ENCODE assay signal across 1 fruit fly cellular context in genomic region chr3L:11789773-11790172, dm6.
TF ChIP-seq lines count a peak whose summit lies in the region.

Gene Pi3K68D (minus strand): TSS chr3L:11790013.

TF ChIP-seq in whole organism, embryonic, 481 proteins besides CTCF, POLR2A, EP300 and RAD21 (continued from another document and continues in another):
- peak; percentile 85 for TF ChIP-seq zen2 (GFP tag; IDR thresholded peaks at IDR 0.05; lab: Robert Waterston, UW; ENCODE audit: partially characterized antibody)
- TF ChIP-seq ERR (GFP tag; optimal IDR thresholded peaks at IDR 0.05; lab: Kevin White, UChicago), result peak; percentile 25
- TF ChIP-seq CG30020 (tag; optimal IDR thresholded peaks at IDR 0.05; lab: Kevin White, UChicago), result peak; percentile 12
- TF ChIP-seq HmgZ (tag; optimal IDR thresholded peaks at IDR 0.05; lab: Kevin White, UChicago), result peak; percentile 80
- peak; percentile 48 for TF ChIP-seq CG11504 (tag; optimal IDR thresholded peaks at IDR 0.05; lab: Kevin White, UChicago)
- TF ChIP-seq CG42726 (GFP tag; IDR thresholded peaks at IDR 0.05; lab: Robert Waterston, UW; ENCODE audit: partially characterized antibody), result peak; percentile 97
- peak; percentile 21 for TF ChIP-seq mam (GFP tag; optimal IDR thresholded peaks at IDR 0.05; lab: Kevin White, UChicago)
- peak in 1 of 2 experiments; percentile 9 for TF ChIP-seq chif (GFP tag; optimal IDR thresholded peaks at IDR 0.05; lab: Kevin White, UChicago)
- peak; percentile 85 for TF ChIP-seq ewg (GFP tag; optimal IDR thresholded peaks at IDR 0.05; lab: Kevin White, UChicago)
- no peak for TF ChIP-seq Mad (GFP tag; optimal IDR thresholded peaks at IDR 0.05; lab: Kevin White, UChicago)
- TF ChIP-seq mld (GFP tag; IDR thresholded peaks at IDR 0.05; lab: Robert Waterston, UW; ENCODE audit: partially characterized antibody), result peak; percentile 76; the same call in 2 of the 3 replicates
- TF ChIP-seq CG17829 (tag; optimal IDR thresholded peaks at IDR 0.05; lab: Kevin White, UChicago), result peak; percentile 66
- no peak for TF ChIP-seq CG2120 (GFP tag; optimal IDR thresholded peaks at IDR 0.05; lab: Kevin White, UChicago)
- peak; percentile 29 for TF ChIP-seq CG2712 (tag; optimal IDR thresholded peaks at IDR 0.05; lab: Kevin White, UChicago)
- TF ChIP-seq CG15514 (GFP tag; optimal IDR thresholded peaks at IDR 0.05; lab: Kevin White, UChicago), result peak; percentile 84
- no peak for TF ChIP-seq CG2889 (GFP tag; IDR thresholded peaks at IDR 0.05; lab: Robert Waterston, UW)
- TF ChIP-seq unc-4 (GFP tag; IDR thresholded peaks at IDR 0.05; lab: Robert Waterston, UW; ENCODE audit: partially characterized antibody), result peak; percentile 92
- peak; percentile 73 for TF ChIP-seq CG17186 (GFP tag; optimal IDR thresholded peaks at IDR 0.05; lab: Kevin White, UChicago)
- peak; percentile 94 for TF ChIP-seq CG6791 (GFP tag; IDR thresholded peaks at IDR 0.05; lab: Robert Waterston, UW; ENCODE audit: partially characterized antibody)
- TF ChIP-seq CG2116 (GFP tag; optimal IDR thresholded peaks at IDR 0.05; lab: Kevin White, UChicago), result peak; percentile 83
- no peak for TF ChIP-seq tll (GFP tag; optimal IDR thresholded peaks at IDR 0.05; lab: Kevin White, UChicago)
- TF ChIP-seq zen (tag; optimal IDR thresholded peaks at IDR 0.05; lab: Kevin White, UChicago), result peak; percentile 33
- peak; percentile 96 for TF ChIP-seq scrt (GFP tag; optimal IDR thresholded peaks at IDR 0.05; lab: Kevin White, UChicago)
- peak; percentile 99 for TF ChIP-seq chinmo (GFP tag; IDR thresholded peaks at IDR 0.05; lab: Robert Waterston, UW; ENCODE audit: partially characterized antibody)
- TF ChIP-seq CG11247 (GFP tag; IDR thresholded peaks at IDR 0.05; lab: Robert Waterston, UW), result 0 out of 2 replicates have a peak, but pooled peaks have one; percentile 6
- TF ChIP-seq BEAF-32 (GFP tag; optimal IDR thresholded peaks at IDR 0.05; lab: Kevin White, UChicago), result peak; percentile 97
- no peak for TF ChIP-seq kah (GFP tag; optimal IDR thresholded peaks at IDR 0.05; lab: Kevin White, UChicago)
- TF ChIP-seq CG2129 (GFP tag; IDR thresholded peaks at IDR 0.05; lab: Robert Waterston, UW; ENCODE audit: partially characterized antibody), result peak; percentile 88
- peak; percentile 97 for TF ChIP-seq psq (GFP tag; optimal IDR thresholded peaks at IDR 0.05; lab: Kevin White, UChicago)
- TF ChIP-seq CG4617 (GFP tag; optimal IDR thresholded peaks at IDR 0.05; lab: Kevin White, UChicago; ENCODE audit: borderline replicate concordance), result peak; percentile 92
- peak; percentile 100 for TF ChIP-seq Myb (GFP tag; optimal IDR thresholded peaks at IDR 0.05; lab: Kevin White, UChicago)
- TF ChIP-seq shn (GFP tag; optimal IDR thresholded peaks at IDR 0.05; lab: Kevin White, UChicago), result peak; percentile 6
- TF ChIP-seq CG1647 (GFP tag; optimal IDR thresholded peaks at IDR 0.05; lab: Kevin White, UChicago), result peak; percentile 13
- peak; percentile 71 for TF ChIP-seq CG3995 (GFP tag; optimal IDR thresholded peaks at IDR 0.05; lab: Kevin White, UChicago)
- TF ChIP-seq H15 (GFP tag; IDR thresholded peaks at IDR 0.05; lab: Robert Waterston, UW), result no peak
- TF ChIP-seq Sry-δ (GFP tag; optimal IDR thresholded peaks at IDR 0.05; lab: Kevin White, UChicago), result peak; percentile 99
- peak; percentile 47 for TF ChIP-seq phol (tag; optimal IDR thresholded peaks at IDR 0.05; lab: Kevin White, UChicago)
- TF ChIP-seq ato (GFP tag; IDR thresholded peaks at IDR 0.05; lab: Robert Waterston, UW; ENCODE audit: partially characterized antibody), result peak; percentile 77
- TF ChIP-seq CG9932 (GFP tag; IDR thresholded peaks at IDR 0.05; lab: Robert Waterston, UW), result peak; percentile 43; the same call in 1 of the 2 replicates
- TF ChIP-seq CG12155 (GFP tag; optimal IDR thresholded peaks at IDR 0.05; lab: Kevin White, UChicago), result peak; percentile 3
- peak; percentile 83 for TF ChIP-seq trem (tag; optimal IDR thresholded peaks at IDR 0.05; lab: Kevin White, UChicago)
- no peak for TF ChIP-seq CG31365 (tag; optimal IDR thresholded peaks at IDR 0.05; lab: Kevin White, UChicago)
- peak; percentile 50 for TF ChIP-seq CG3838 (GFP tag; optimal IDR thresholded peaks at IDR 0.05; lab: Kevin White, UChicago)
- TF ChIP-seq nerfin-2 (GFP tag; IDR thresholded peaks at IDR 0.05; lab: Robert Waterston, UW; ENCODE audit: partially characterized antibody), result peak; percentile 88
- TF ChIP-seq sens (GFP tag; lab: Kevin White, UChicago), result peak; percentile 70
- peak; percentile 95 for TF ChIP-seq CG34224 (GFP tag; IDR thresholded peaks at IDR 0.05; lab: Robert Waterston, UW; ENCODE audit: partially characterized antibody)
- TF ChIP-seq YL-1 (GFP tag; optimal IDR thresholded peaks at IDR 0.05; lab: Kevin White, UChicago), result peak; percentile 39
- TF ChIP-seq CG8765 (GFP tag; IDR thresholded peaks at IDR 0.05; lab: Robert Waterston, UW), result no peak
- TF ChIP-seq wor (GFP tag; IDR thresholded peaks at IDR 0.05; lab: Robert Waterston, UW), result no peak
- TF ChIP-seq CG11560 (tag; IDR thresholded peaks at IDR 0.05; lab: Robert Waterston, UW), result peak; percentile 49; the same call in 1 of the 3 replicates
- TF ChIP-seq hkb (optimal IDR thresholded peaks at IDR 0.05; lab: Kevin White, UChicago), result no peak
- no peak for TF ChIP-seq hkb (GFP tag; IDR thresholded peaks at IDR 0.05; lab: Robert Waterston, UW)
- peak; percentile 63 for TF ChIP-seq MBD-R2 (GFP tag; IDR thresholded peaks at IDR 0.05; lab: Robert Waterston, UW)
- no peak for TF ChIP-seq CG7357 (GFP tag; IDR thresholded peaks at IDR 0.05; lab: Robert Waterston, UW)
- TF ChIP-seq twi (tag; optimal IDR thresholded peaks at IDR 0.05; lab: Kevin White, UChicago), result no peak
- TF ChIP-seq CG7987 (GFP tag; optimal IDR thresholded peaks at IDR 0.05; lab: Kevin White, UChicago), result peak; percentile 15
- TF ChIP-seq CG10147 (GFP tag; optimal IDR thresholded peaks at IDR 0.05; lab: Kevin White, UChicago), result peak; percentile 1
- TF ChIP-seq Xbp1 (GFP tag; optimal IDR thresholded peaks at IDR 0.05; lab: Kevin White, UChicago), result peak; percentile 23
- TF ChIP-seq Neu2 (GFP tag; optimal IDR thresholded peaks at IDR 0.05; lab: Kevin White, UChicago; ENCODE audit: borderline replicate concordance), result peak; percentile 74
- peak; percentile 66 for TF ChIP-seq stwl (tag; optimal IDR thresholded peaks at IDR 0.05; lab: Kevin White, UChicago)
- peak; percentile 10 for TF ChIP-seq CrebB (tag; optimal IDR thresholded peaks at IDR 0.05; lab: Kevin White, UChicago)
- TF ChIP-seq CG12391 (tag; optimal IDR thresholded peaks at IDR 0.05; lab: Kevin White, UChicago), result peak; percentile 37
- TF ChIP-seq CG7963 (GFP tag; IDR thresholded peaks at IDR 0.05; lab: Robert Waterston, UW; ENCODE audit: partially characterized antibody), result peak; percentile 86
- peak; percentile 19 for TF ChIP-seq bigmax (GFP tag; optimal IDR thresholded peaks at IDR 0.05; lab: Kevin White, UChicago)
- peak; percentile 15 for TF ChIP-seq crc (GFP tag; optimal IDR thresholded peaks at IDR 0.05; lab: Kevin White, UChicago)
- peak; percentile 27 for TF ChIP-seq CG8924 (tag; optimal IDR thresholded peaks at IDR 0.05; lab: Kevin White, UChicago)
- no peak for TF ChIP-seq CG18011 (GFP tag; optimal IDR thresholded peaks at IDR 0.05; lab: Kevin White, UChicago)
- no peak for TF ChIP-seq unpg (GFP tag; optimal IDR thresholded peaks at IDR 0.05; lab: Kevin White, UChicago)
- TF ChIP-seq dmrt99B (tag; optimal IDR thresholded peaks at IDR 0.05; lab: Kevin White, UChicago), result no peak
- peak; percentile 6 for TF ChIP-seq CG7928 (GFP tag; optimal IDR thresholded peaks at IDR 0.05; lab: Kevin White, UChicago)
- no peak for TF ChIP-seq dysf (GFP tag; IDR thresholded peaks at IDR 0.05; lab: Robert Waterston, UW)
- TF ChIP-seq klu (GFP tag; IDR thresholded peaks at IDR 0.05; lab: Robert Waterston, UW), result no peak
- peak; percentile 12 for TF ChIP-seq Sin3A (optimal IDR thresholded peaks at IDR 0.05; lab: Kevin White, UChicago)
- TF ChIP-seq CHES-1-like (GFP tag; optimal IDR thresholded peaks at IDR 0.05; lab: Kevin White, UChicago), result peak; percentile 43
- TF ChIP-seq onecut (GFP tag; IDR thresholded peaks at IDR 0.05; lab: Robert Waterston, UW), result peak; percentile 74
- TF ChIP-seq CG13287 (GFP tag; IDR thresholded peaks at IDR 0.05; lab: Robert Waterston, UW; ENCODE audit: partially characterized antibody), result peak; percentile 95
- 0 out of 2 replicates have a peak, but pooled peaks have one; percentile 16 for TF ChIP-seq sob (GFP tag; IDR thresholded peaks at IDR 0.05; lab: Robert Waterston, UW)
- TF ChIP-seq lbe (GFP tag; optimal IDR thresholded peaks at IDR 0.05; lab: Kevin White, UChicago), result peak; percentile 39
- peak; percentile 52 for TF ChIP-seq CG13624 (GFP tag; optimal IDR thresholded peaks at IDR 0.05; lab: Kevin White, UChicago)
- TF ChIP-seq bbx (GFP tag; IDR thresholded peaks at IDR 0.05; lab: Robert Waterston, UW; ENCODE audit: partially characterized antibody), result peak; percentile 96
- TF ChIP-seq CG4282 (GFP tag; optimal IDR thresholded peaks at IDR 0.05; lab: Kevin White, UChicago), result peak; percentile 46
- peak; percentile 88 for TF ChIP-seq CG1603 (tag; optimal IDR thresholded peaks at IDR 0.05; lab: Kevin White, UChicago)
- peak; percentile 2 for TF ChIP-seq slp2 (GFP tag; optimal IDR thresholded peaks at IDR 0.05; lab: Kevin White, UChicago)
- TF ChIP-seq Opbp (GFP tag; IDR thresholded peaks at IDR 0.05; lab: Robert Waterston, UW; ENCODE audit: partially characterized antibody), result peak; percentile 97
- TF ChIP-seq Dref (GFP tag; IDR thresholded peaks at IDR 0.05; lab: Robert Waterston, UW), result peak; percentile 94
- peak; percentile 81 for TF ChIP-seq Lhr (GFP tag; optimal IDR thresholded peaks at IDR 0.05; lab: Kevin White, UChicago)
- no peak for TF ChIP-seq mirr (GFP tag; optimal IDR thresholded peaks at IDR 0.05; lab: Kevin White, UChicago)
- TF ChIP-seq NFAT (GFP tag; IDR thresholded peaks at IDR 0.05; lab: Robert Waterston, UW), result no peak
- peak in 1 of 2 experiments; percentile 65 for TF ChIP-seq crp (GFP tag; optimal IDR thresholded peaks at IDR 0.05; lab: Kevin White, UChicago)
- TF ChIP-seq CG14710 (tag; optimal IDR thresholded peaks at IDR 0.05; lab: Kevin White, UChicago), result peak; percentile 63
- peak; percentile 79 for TF ChIP-seq HmgD (GFP tag; optimal IDR thresholded peaks at IDR 0.05; lab: Kevin White, UChicago)
- TF ChIP-seq sna (GFP tag; IDR thresholded peaks at IDR 0.05; lab: Robert Waterston, UW; ENCODE audit: partially characterized antibody), result peak; percentile 86
- peak; percentile 81 for TF ChIP-seq pita (GFP tag; optimal IDR thresholded peaks at IDR 0.05; lab: Kevin White, UChicago)
- no peak for TF ChIP-seq CG14667 (GFP tag; IDR thresholded peaks at IDR 0.05; lab: Robert Waterston, UW)
- peak; percentile 96 for TF ChIP-seq pzg (GFP tag; optimal IDR thresholded peaks at IDR 0.05; lab: Kevin White, UChicago)
- peak; percentile 69 for TF ChIP-seq MESR4 (GFP tag; optimal IDR thresholded peaks at IDR 0.05; lab: Kevin White, UChicago)
- peak; percentile 83 for TF ChIP-seq Ets97D (GFP tag; optimal IDR thresholded peaks at IDR 0.05; lab: Kevin White, UChicago)
- peak; percentile 8 for TF ChIP-seq CG1792 (GFP tag; optimal IDR thresholded peaks at IDR 0.05; lab: Kevin White, UChicago)
- peak; percentile 20 for TF ChIP-seq HLH54F (GFP tag; optimal IDR thresholded peaks at IDR 0.05; lab: Kevin White, UChicago)
- TF ChIP-seq CG34422 (GFP tag; IDR thresholded peaks at IDR 0.05; lab: Robert Waterston, UW), result peak; percentile 58; the same call in 1 of the 3 replicates
- peak; percentile 68 for TF ChIP-seq nmo (GFP tag; optimal IDR thresholded peaks at IDR 0.05; lab: Kevin White, UChicago)
- TF ChIP-seq hb (GFP tag; IDR thresholded peaks at IDR 0.05; lab: Robert Waterston, UW; ENCODE audit: partially characterized antibody), result peak; percentile 90
- peak; percentile 41 for TF ChIP-seq CoRest (tag; optimal IDR thresholded peaks at IDR 0.05; lab: Kevin White, UChicago)
- TF ChIP-seq Ets65A (GFP tag; lab: Kevin White, UChicago), result peak; percentile 16
- TF ChIP-seq CG4707 (GFP tag; optimal IDR thresholded peaks at IDR 0.05; lab: Kevin White, UChicago), result no peak
- no peak for TF ChIP-seq croc (GFP tag; conservative IDR thresholded peaks at IDR 0.05; lab: Robert Waterston, UW)
- TF ChIP-seq Deaf1 (tag; optimal IDR thresholded peaks at IDR 0.05; lab: Kevin White, UChicago), result no peak
- TF ChIP-seq gfzf (GFP tag; optimal IDR thresholded peaks at IDR 0.05; lab: Kevin White, UChicago), result peak; percentile 67
- peak; percentile 88 for TF ChIP-seq vnd (GFP tag; IDR thresholded peaks at IDR 0.05; lab: Robert Waterston, UW; ENCODE audit: partially characterized antibody)
- TF ChIP-seq CG9797 (GFP tag; optimal IDR thresholded peaks at IDR 0.05; lab: Kevin White, UChicago), result peak; percentile 60
- peak; percentile 47; the same call in 1 of the 2 replicates for TF ChIP-seq CG3847 (GFP tag; IDR thresholded peaks at IDR 0.05; lab: Robert Waterston, UW)
- peak; percentile 98 for TF ChIP-seq amos (GFP tag; IDR thresholded peaks at IDR 0.05; lab: Robert Waterston, UW; ENCODE audit: partially characterized antibody)
- TF ChIP-seq E2f2 (GFP tag; IDR thresholded peaks at IDR 0.05; lab: Robert Waterston, UW), result peak; percentile 80
- peak; percentile 89 for TF ChIP-seq Dll (GFP tag; IDR thresholded peaks at IDR 0.05; lab: Robert Waterston, UW; ENCODE audit: partially characterized antibody)
- TF ChIP-seq cg (GFP tag; optimal IDR thresholded peaks at IDR 0.05; lab: Kevin White, UChicago), result peak; percentile 88
- peak; percentile 94 for TF ChIP-seq CG16813 (GFP tag; IDR thresholded peaks at IDR 0.05; lab: Robert Waterston, UW; ENCODE audit: partially characterized antibody)
- no peak for TF ChIP-seq ttk (GFP tag; IDR thresholded peaks at IDR 0.05; lab: Robert Waterston, UW)
- peak; percentile 88 for TF ChIP-seq HLH4C (GFP tag; IDR thresholded peaks at IDR 0.05; lab: Robert Waterston, UW; ENCODE audit: partially characterized antibody)
- peak; percentile 12 for TF ChIP-seq Hsf (GFP tag; optimal IDR thresholded peaks at IDR 0.05; lab: Kevin White, UChicago)
- TF ChIP-seq inv (GFP tag; IDR thresholded peaks at IDR 0.05; lab: Robert Waterston, UW; ENCODE audit: partially characterized antibody), result peak; percentile 92
- no peak for TF ChIP-seq ara (GFP tag; IDR thresholded peaks at IDR 0.05; lab: Robert Waterston, UW)
- TF ChIP-seq Dp (GFP tag; optimal IDR thresholded peaks at IDR 0.05; lab: Kevin White, UChicago), result peak; percentile 77
- TF ChIP-seq CG12659 (GFP tag; optimal IDR thresholded peaks at IDR 0.05; lab: Kevin White, UChicago), result peak; percentile 76
- peak; percentile 21 for TF ChIP-seq her (GFP tag; optimal IDR thresholded peaks at IDR 0.05; lab: Kevin White, UChicago)
- TF ChIP-seq CG8388 (GFP tag; optimal IDR thresholded peaks at IDR 0.05; lab: Kevin White, UChicago), result peak; percentile 7
- peak; percentile 13 for TF ChIP-seq p53 (GFP tag; optimal IDR thresholded peaks at IDR 0.05; lab: Kevin White, UChicago)
